Fruit fly (Drosophila melanogaster) whole organism, embryonic: Measurements from ENCODE around the gene mino.

Experiments used
- ATbp ChIP-seq: fragments of 200-800 bp; sonication (Bioruptor generic); optimal IDR thresholded peaks from 2 replicates; lab custom pipeline; 2017; ENCODE audit warnings: missing biosample characterization, mild to moderate bottlenecking, missing genetic modification characterization, missing genetic modification reagents
- Atf-2 ChIP-seq: fragments of 200-800 bp; sonication (Bioruptor generic); optimal IDR thresholded peaks from 2 replicates; lab custom pipeline; 2016; ENCODE audit warnings: missing biosample characterization, missing genetic modification characterization
- CG10147 ChIP-seq: fragments of 200-800 bp; sonication (Bioruptor generic); optimal IDR thresholded peaks from 2 replicates; lab custom pipeline; 2019; ENCODE audit warnings: missing biosample characterization, mild to moderate bottlenecking, missing genetic modification characterization, moderate library complexity
- CG12155 ChIP-seq: fragments of 200-800 bp; sonication (Bioruptor generic); optimal IDR thresholded peaks from 3 replicates; lab custom pipeline; 2016; ENCODE audit warnings: missing biosample characterization, missing genetic modification characterization
- CG12391 ChIP-seq: fragments of 200-800 bp; sonication (Bioruptor generic); optimal IDR thresholded peaks from 3 replicates; lab custom pipeline; 2018; ENCODE audit warnings: missing biosample characterization, mild to moderate bottlenecking, missing genetic modification characterization, moderate library complexity
- CG15011 ChIP-seq: fragments of 200-800 bp; sonication (Bioruptor generic); optimal IDR thresholded peaks from 3 replicates; lab custom pipeline; 2018; ENCODE audit warnings: missing biosample characterization, mild to moderate bottlenecking, missing genetic modification characterization
- CG18599 ChIP-seq: fragments of 200-800 bp; sonication (Bioruptor generic); optimal IDR thresholded peaks from 3 replicates; lab custom pipeline; 2017; ENCODE audit warnings: missing biosample characterization, missing genetic modification characterization, mild to moderate bottlenecking, moderate library complexity, missing genetic modification reagents
- CG18619 ChIP-seq: fragments of 200-800 bp; sonication (Bioruptor generic); optimal IDR thresholded peaks from 3 replicates; lab custom pipeline; 2017; ENCODE audit warnings: missing biosample characterization, mild to moderate bottlenecking, missing genetic modification characterization
- CG30431 ChIP-seq: fragments of 200-800 bp; sonication (Bioruptor generic); optimal IDR thresholded peaks from 2 replicates; lab custom pipeline; 2017; ENCODE audit warnings: missing biosample characterization, missing genetic modification characterization
- CG32767 ChIP-seq: fragments of 200-800 bp; sonication (Bioruptor generic); IDR thresholded peaks from 2 replicates; pipeline ENCODE4 v1.3.6; 2022; ENCODE audit warnings: missing biosample characterization, missing genetic modification characterization
- CG3281 ChIP-seq: fragments of 200-800 bp; sonication (Bioruptor generic); optimal IDR thresholded peaks from 3 replicates; lab custom pipeline; 2017; ENCODE audit warnings: missing biosample characterization, mild to moderate bottlenecking, missing genetic modification characterization
- CG33557 ChIP-seq: fragments of 200-800 bp; sonication (Bioruptor generic); optimal IDR thresholded peaks from 2 replicates; lab custom pipeline; 2019; ENCODE audit warnings: missing biosample characterization, mild to moderate bottlenecking, missing genetic modification characterization, moderate library complexity
- CG34422 ChIP-seq: fragments of 200-800 bp; sonication (Bioruptor generic); IDR thresholded peaks from 3 replicates; pipeline ENCODE4 v1.3.6; 2022; ENCODE audit warnings: missing biosample characterization, missing genetic modification characterization
- CG6654 ChIP-seq: fragments of 200-800 bp; sonication (Bioruptor generic); optimal IDR thresholded peaks from 2 replicates; lab custom pipeline; 2017; ENCODE audit warnings: missing biosample characterization, mild to moderate bottlenecking, missing genetic modification characterization
- CG7556 ChIP-seq: fragments of 200-800 bp; sonication (Bioruptor generic); optimal IDR thresholded peaks from 2 replicates; lab custom pipeline; 2017; ENCODE audit warnings: missing biosample characterization, mild to moderate bottlenecking, missing genetic modification characterization
- CG7839 ChIP-seq: fragments of 200-800 bp; sonication (Bioruptor generic); optimal IDR thresholded peaks from 3 replicates; lab custom pipeline; 2018; ENCODE audit warnings: missing biosample characterization, mild to moderate bottlenecking, missing genetic modification characterization, moderate library complexity
- CG7987 ChIP-seq: fragments of 200-800 bp; sonication (Bioruptor generic); optimal IDR thresholded peaks from 2 replicates; lab custom pipeline; 2018; ENCODE audit warnings: missing biosample characterization, mild to moderate bottlenecking, missing genetic modification characterization, moderate library complexity
- CoRest ChIP-seq: fragments of 200-800 bp; sonication (Bioruptor generic); optimal IDR thresholded peaks from 3 replicates; lab custom pipeline; 2018; ENCODE audit warnings: missing biosample characterization, mild to moderate bottlenecking, missing genetic modification characterization, moderate library complexity
- D19B ChIP-seq: fragments of 200-800 bp; sonication (Bioruptor generic); optimal IDR thresholded peaks from 2 replicates; lab custom pipeline; 2017; ENCODE audit warnings: missing biosample characterization, mild to moderate bottlenecking, missing genetic modification characterization
- Hr3 ChIP-seq: fragments of 200-800 bp; sonication (Bioruptor generic); optimal IDR thresholded peaks from 3 replicates; lab custom pipeline; 2016; ENCODE audit warnings: missing biosample characterization, missing genetic modification characterization
- Kr ChIP-seq: fragments of 200-800 bp; sonication (Bioruptor generic); optimal IDR thresholded peaks from 2 replicates; lab custom pipeline; 2017; ENCODE audit warnings: missing biosample characterization, mild to moderate bottlenecking, missing genetic modification characterization
- Mad ChIP-seq: fragments of 200-800 bp; sonication (Bioruptor generic); optimal IDR thresholded peaks from 2 replicates; lab custom pipeline; 2016; ENCODE audit warnings: missing biosample characterization, missing genetic modification characterization
- Med ChIP-seq: fragments of 200-800 bp; sonication (Bioruptor generic); peaks from one replicate; lab custom pipeline; 2016; ENCODE audit warnings: missing biosample characterization, missing genetic modification characterization, mild to moderate bottlenecking, inconsistent platforms, moderate library complexity
- NFAT ChIP-seq: fragments of 200-800 bp; sonication (Bioruptor generic); IDR thresholded peaks from 2 replicates; pipeline ENCODE4 v1.3.6; 2022; ENCODE audit warnings: missing biosample characterization, missing genetic modification characterization
- Oaz ChIP-seq: fragments of 200-800 bp; sonication (Bioruptor generic); IDR thresholded peaks from 2 replicates; pipeline ENCODE4 v1.3.6; 2022; ENCODE audit warnings: missing biosample characterization, missing genetic modification characterization
- Poxn ChIP-seq: fragments of 200-800 bp; sonication (Bioruptor generic); IDR thresholded peaks from 2 replicates; pipeline ENCODE4 v1.3.6; 2022; ENCODE audit warnings: missing biosample characterization, missing genetic modification characterization
- Ptx1 ChIP-seq: fragments of 200-800 bp; sonication (Bioruptor generic); IDR thresholded peaks from 2 replicates; pipeline ENCODE4 v1.3.6; 2022; ENCODE audit warnings: missing biosample characterization, missing genetic modification characterization
- Vsx1 ChIP-seq: fragments of 200-800 bp; sonication (Bioruptor generic); optimal IDR thresholded peaks from 2 replicates; lab custom pipeline; 2017; ENCODE audit warnings: missing biosample characterization, mild to moderate bottlenecking, missing genetic modification characterization, missing genetic modification reagents
- ac ChIP-seq: fragments of 200-800 bp; sonication (Bioruptor generic); optimal IDR thresholded peaks from 3 replicates; lab custom pipeline; 2017; ENCODE audit warnings: missing biosample characterization, mild to moderate bottlenecking, missing genetic modification characterization
- bigmax ChIP-seq: fragments of 200-800 bp; sonication (Bioruptor generic); optimal IDR thresholded peaks from 2 replicates; lab custom pipeline; 2018; ENCODE audit warnings: missing biosample characterization, mild to moderate bottlenecking, missing genetic modification characterization
- croc ChIP-seq: fragments of 200-800 bp; sonication (Bioruptor generic); conservative IDR thresholded peaks from 3 replicates; pipeline ENCODE4 v1.3.6; 2022; ENCODE audit warnings: missing biosample characterization, missing genetic modification characterization
- crp ChIP-seq, 2 experiments: fragments of 200-800 bp; sonication (Bioruptor generic); optimal IDR thresholded peaks; 2 replicates in 1 of 2; 3 replicates in 1 of 2; lab custom pipeline; 2017; ENCODE audit warnings: missing biosample characterization in 2 of 2, missing genetic modification characterization in 2 of 2, mild to moderate bottlenecking in 1 of 2, moderate library complexity in 1 of 2
- fru ChIP-seq: fragments of >200 bp; optimal IDR thresholded peaks from 2 replicates; lab custom pipeline; 2017
- ftz-f1 ChIP-seq: fragments of 200-800 bp; sonication (Bioruptor generic); optimal IDR thresholded peaks from 2 replicates; lab custom pipeline; 2016; ENCODE audit warnings: missing biosample characterization, missing genetic modification characterization
- gem ChIP-seq: fragments of 200-800 bp; sonication (Bioruptor generic); optimal IDR thresholded peaks from 2 replicates; lab custom pipeline; 2019; ENCODE audit warnings: missing biosample characterization, mild to moderate bottlenecking, missing genetic modification characterization, moderate library complexity
- ham ChIP-seq: fragments of 200-800 bp; sonication (Bioruptor generic); IDR thresholded peaks from 2 replicates; pipeline ENCODE4 v1.3.6; 2022; ENCODE audit warnings: missing biosample characterization, missing genetic modification characterization
- hbn ChIP-seq: fragments of 200-800 bp; sonication (Bioruptor generic); IDR thresholded peaks from 2 replicates; pipeline ENCODE4 v1.3.6; 2022; ENCODE audit warnings: missing biosample characterization, missing genetic modification characterization; ENCODE audit not compliant: partially characterized antibody
- ken ChIP-seq: fragments of 200-800 bp; sonication (Bioruptor generic); IDR thresholded peaks from 3 replicates; pipeline ENCODE4 v1.3.6; 2022; ENCODE audit warnings: missing biosample characterization, missing genetic modification characterization
- kni ChIP-seq: fragments of 200-800 bp; sonication (Bioruptor generic); optimal IDR thresholded peaks from 3 replicates; lab custom pipeline; 2017; ENCODE audit warnings: mild to moderate bottlenecking, missing biosample characterization, missing genetic modification reagents, missing genetic modification characterization
- lmd ChIP-seq: fragments of 200-800 bp; sonication (Bioruptor generic); IDR thresholded peaks from 2 replicates; pipeline ENCODE4 v1.3.6; 2022; ENCODE audit warnings: missing biosample characterization, missing genetic modification characterization
- mirr ChIP-seq: fragments of 200-800 bp; sonication (Bioruptor generic); optimal IDR thresholded peaks from 3 replicates; lab custom pipeline; 2018; ENCODE audit warnings: missing biosample characterization, mild to moderate bottlenecking, missing genetic modification characterization
- nerfin-2 ChIP-seq: fragments of 200-800 bp; sonication (Bioruptor generic); IDR thresholded peaks from 2 replicates; pipeline ENCODE4 v1.3.6; 2022; ENCODE audit warnings: missing biosample characterization, missing genetic modification characterization; ENCODE audit not compliant: partially characterized antibody
- onecut ChIP-seq: fragments of 200-800 bp; sonication (Bioruptor generic); IDR thresholded peaks from 2 replicates; pipeline ENCODE4 v1.3.6; 2022; ENCODE audit warnings: missing biosample characterization, missing genetic modification characterization
- peb ChIP-seq: fragments of 200-800 bp; sonication (Bioruptor generic); IDR thresholded peaks from 2 replicates; pipeline ENCODE4 v1.3.6; 2022; ENCODE audit warnings: missing biosample characterization, missing genetic modification characterization
- ro ChIP-seq: fragments of 200-800 bp; sonication (Bioruptor generic); IDR thresholded peaks from 2 replicates; pipeline ENCODE4 v1.3.6; 2022; ENCODE audit warnings: missing biosample characterization, missing genetic modification characterization
- shn ChIP-seq: fragments of 200-800 bp; sonication (Bioruptor generic); optimal IDR thresholded peaks from 3 replicates; lab custom pipeline; 2016; ENCODE audit warnings: missing biosample characterization, missing genetic modification characterization
- sna ChIP-seq: fragments of 200-800 bp; sonication (Bioruptor generic); IDR thresholded peaks from 2 replicates; pipeline ENCODE4 v1.3.6; 2022; ENCODE audit warnings: missing biosample characterization, missing genetic modification characterization; ENCODE audit not compliant: partially characterized antibody
- sug ChIP-seq: fragments of 200-800 bp; optimal IDR thresholded peaks from 2 replicates; lab custom pipeline; 2019; ENCODE audit warnings: missing biosample characterization, mild to moderate bottlenecking, missing genetic modification characterization, moderate library complexity
- tap ChIP-seq: fragments of 200-800 bp; optimal IDR thresholded peaks from 3 replicates; lab custom pipeline; 2019; ENCODE audit warnings: missing biosample characterization, mild to moderate bottlenecking, missing genetic modification characterization, moderate library complexity
- unpg ChIP-seq: fragments of 200-800 bp; sonication (Bioruptor generic); optimal IDR thresholded peaks from 3 replicates; lab custom pipeline; 2018; ENCODE audit warnings: missing biosample characterization, mild to moderate bottlenecking, missing genetic modification characterization, moderate library complexity

Gene mino

dm6 chr3R:27922673-27923175 lies 2.3 kb upstream of the mino start, which contains the start of gene RpL4 (continued):
- TF ChIP-seq lmd (GFP tag; lab: Robert Waterston, UW) (peak; percentile 58), Atf-2 (GFP tag; lab: Kevin White, UChicago) (peak; percentile 48), fru (lab: Kevin White, UChicago) (no peak), CG33557 (GFP tag; lab: Kevin White, UChicago) (peak; percentile 86), shn (GFP tag; lab: Kevin White, UChicago) (peak; percentile 77), Hr3 (GFP tag; lab: Kevin White, UChicago) (peak; percentile 61), Vsx1 (GFP tag; lab: Kevin White, UChicago) (peak; percentile 83), ro (GFP tag; lab: Robert Waterston, UW) (no peak), sna (GFP tag; lab: Robert Waterston, UW) (no peak), CG15011 (no peak), CG30431 (peak; percentile 76), ham (no peak), CG3281 (GFP tag; lab: Kevin White, UChicago) (peak; percentile 90), ken (GFP tag; lab: Robert Waterston, UW) (peak; percentile 83), CG32767 (0 out of 2 replicates have a peak, but pooled peaks have one; percentile 54), bigmax (GFP tag; lab: Kevin White, UChicago) (peak; percentile 87), CG18619 (GFP tag; lab: Kevin White, UChicago) (peak; percentile 93), CG6654 (GFP tag; lab: Kevin White, UChicago) (peak; percentile 65), CG7839 (peak; percentile 81), crp (GFP tag; optimal IDR thresholded peaks at IDR 0.05; lab: Kevin White, UChicago) (peak in 1 of 2 experiments; percentile 49), sug (tag; lab: Kevin White, UChicago) (peak; percentile 72), ATbp (GFP tag; lab: Kevin White, UChicago) (peak; percentile 84), unpg (GFP tag; lab: Kevin White, UChicago) (peak; percentile 82), CG34422 (peak; percentile 79), croc (GFP tag; lab: Robert Waterston, UW) (no peak), D19B (GFP tag; lab: Kevin White, UChicago) (peak; percentile 51), tap (tag; lab: Kevin White, UChicago) (no peak), CG12391 (tag; lab: Kevin White, UChicago) (peak; percentile 86), CG10147 (GFP tag; lab: Kevin White, UChicago) (peak; percentile 49), CG12155 (GFP tag; lab: Kevin White, UChicago) (peak; percentile 51), CG7987 (peak; percentile 95), Oaz (GFP tag; lab: Robert Waterston, UW) (peak; percentile 69), Ptx1 (peak; percentile 71), Kr (GFP tag; lab: Kevin White, UChicago) (peak; percentile 57), CoRest (peak; percentile 75), gem (tag; lab: Kevin White, UChicago) (peak; percentile 59), ac (GFP tag; lab: Kevin White, UChicago) (peak; percentile 84), Med (GFP tag; lab: Kevin White, UChicago) (peak; percentile 98), CG7556 (GFP tag; lab: Kevin White, UChicago) (peak; percentile 67), CG18599 (peak; percentile 81), Mad (peak; percentile 79), NFAT (peak; percentile 79), kni (peak; percentile 58), ftz-f1 (GFP tag; lab: Kevin White, UChicago) (no peak), onecut (GFP tag; lab: Robert Waterston, UW) (peak; percentile 91), hbn (no peak), nerfin-2 (GFP tag; lab: Robert Waterston, UW) (no peak), mirr (GFP tag; lab: Kevin White, UChicago) (peak; percentile 85), Poxn (GFP tag; lab: Robert Waterston, UW) (no peak), peb (GFP tag; lab: Robert Waterston, UW) (no peak)
